Fruit fly (Drosophila melanogaster) whole organism, wandering third instar larva: Measurements from ENCODE around the gene CG32278.
A peak's percentile ranks its signal among the peaks of the same experiment; 100 is the strongest.

Source experiments
- Abd-B ChIP-seq: fragments of >200 bp; optimal IDR thresholded peaks from 2 replicates; lab custom pipeline; 2017; ENCODE audit warnings: missing biosample characterization, missing genetic modification characterization
- CG32264 ChIP-seq: fragments of 200-800 bp; sonication (Bioruptor generic); optimal IDR thresholded peaks from 2 replicates; lab custom pipeline; 2016; ENCODE audit warnings: missing biosample characterization, missing genetic modification characterization
- CG9705 ChIP-seq: fragments of 200-800 bp; sonication (Bioruptor generic); optimal IDR thresholded peaks from 2 replicates; lab custom pipeline; 2018; ENCODE audit warnings: missing biosample characterization, mild to moderate bottlenecking, missing genetic modification characterization
- CrebA ChIP-seq: fragments of 200-800 bp; sonication (Bioruptor generic); optimal IDR thresholded peaks from 2 replicates; lab custom pipeline; 2016; ENCODE audit warnings: missing biosample characterization, mild to moderate bottlenecking, missing genetic modification characterization, borderline replicate concordance
- Dfd ChIP-seq: fragments of >200 bp; optimal IDR thresholded peaks from 2 replicates; lab custom pipeline; 2017; ENCODE audit warnings: missing biosample characterization, missing genetic modification characterization
- Dif ChIP-seq: fragments of 200-275, 200-300 bp; sonication (Bioruptor generic); optimal IDR thresholded peaks from 2 replicates; lab custom pipeline; 2018; ENCODE audit warnings: missing biosample characterization, missing genetic modification characterization; ENCODE audit not compliant: partially characterized antibody
- GATAd ChIP-seq: sonication (Bioruptor generic); optimal IDR thresholded peaks from 2 replicates; lab custom pipeline; 2016; ENCODE audit warnings: missing biosample characterization, missing genetic modification characterization
- HLH106 ChIP-seq: fragments of 200-800 bp; optimal IDR thresholded peaks from 3 replicates; lab custom pipeline; 2019; ENCODE audit warnings: missing biosample characterization, mild to moderate bottlenecking, missing genetic modification characterization, moderate library complexity
- Hnf4 ChIP-seq: fragments of 200-800 bp; sonication (Bioruptor generic); optimal IDR thresholded peaks from 2 replicates; lab custom pipeline; 2016; ENCODE audit warnings: missing biosample characterization, mild to moderate bottlenecking, missing genetic modification characterization
- Hr83 ChIP-seq: fragments of 200-300 bp; sonication (Bioruptor generic); optimal IDR thresholded peaks from 2 replicates; lab custom pipeline; 2016; ENCODE audit warnings: missing biosample characterization, mild to moderate bottlenecking, missing genetic modification characterization, moderate library complexity; ENCODE audit not compliant: poor library complexity, severe bottlenecking
- N ChIP-seq: fragments of >200 bp; optimal IDR thresholded peaks from 2 replicates; lab custom pipeline; 2018; ENCODE audit warnings: missing biosample characterization, missing external identifiers, missing genetic modification characterization
- OdsH ChIP-seq: fragments of 200-800 bp; sonication (Bioruptor generic); optimal IDR thresholded peaks from 2 replicates; lab custom pipeline; 2016; ENCODE audit warnings: missing biosample characterization, mild to moderate bottlenecking, missing genetic modification characterization
- Rel ChIP-seq, 2 experiments: fragments of 200-800 bp; sonication (Bioruptor generic) in 1 of 2; optimal IDR thresholded peaks; 2 replicates in 1 of 2; 3 replicates in 1 of 2; lab custom pipeline; 2016 to 2019; ENCODE audit warnings: mild to moderate bottlenecking in 2 of 2, missing biosample characterization in 2 of 2, missing genetic modification characterization in 2 of 2, moderate library complexity in 1 of 2
- Sp1 ChIP-seq: fragments of 200-800 bp; sonication (Bioruptor generic); optimal IDR thresholded peaks from 3 replicates; lab custom pipeline; 2019; ENCODE audit warnings: missing biosample characterization, mild to moderate bottlenecking, missing genetic modification characterization, moderate library complexity
- br ChIP-seq: fragments of 200-800 bp; sonication (Bioruptor generic); optimal IDR thresholded peaks from 2 replicates; lab custom pipeline; 2016; ENCODE audit warnings: missing biosample characterization, missing genetic modification characterization
- brk ChIP-seq: fragments of 200-800 bp; sonication (Bioruptor generic); optimal IDR thresholded peaks from 2 replicates; lab custom pipeline; 2016; ENCODE audit warnings: missing biosample characterization, mild to moderate bottlenecking, missing genetic modification characterization
- dl ChIP-seq, 2 experiments: fragments of 175-275, 200-275 bp in 1 of 2; fragments of 200-275 bp in 1 of 2; sonication (Bioruptor generic); optimal IDR thresholded peaks; lab custom pipeline; 2018; ENCODE audit warnings: mild to moderate bottlenecking in 2 of 2, missing biosample characterization in 2 of 2, missing genetic modification characterization in 2 of 2, moderate library complexity in 2 of 2; ENCODE audit not compliant: partially characterized antibody in 2 of 2, insufficient read depth in 1 of 2
- dmrt93B ChIP-seq: fragments of 200-800 bp; sonication (Bioruptor generic); optimal IDR thresholded peaks from 2 replicates; lab custom pipeline; 2018; ENCODE audit warnings: missing biosample characterization, mild to moderate bottlenecking, missing genetic modification characterization
- dsf ChIP-seq: sonication (Bioruptor generic); optimal IDR thresholded peaks from 2 replicates; lab custom pipeline; 2016; ENCODE audit warnings: missing biosample characterization, missing genetic modification characterization, borderline replicate concordance
- ey ChIP-seq: fragments of 200-800 bp; sonication (Bioruptor generic); optimal IDR thresholded peaks from 2 replicates; lab custom pipeline; 2016; ENCODE audit warnings: missing biosample characterization, missing genetic modification characterization
- foxo ChIP-seq, 2 experiments: fragments of 200-800 bp; sonication (Bioruptor generic); optimal IDR thresholded peaks; 2 replicates in 1 of 2; 3 replicates in 1 of 2; lab custom pipeline; 2016 to 2017; ENCODE audit warnings: missing biosample characterization in 2 of 2, missing genetic modification characterization in 2 of 2
- fru ChIP-seq: fragments of 200-800 bp; sonication (Bioruptor generic); optimal IDR thresholded peaks from 3 replicates; lab custom pipeline; 2016; ENCODE audit warnings: missing biosample characterization, mild to moderate bottlenecking, missing genetic modification characterization
- h ChIP-seq: fragments of 200-800 bp; sonication (Bioruptor generic); optimal IDR thresholded peaks from 3 replicates; lab custom pipeline; 2016; ENCODE audit warnings: missing biosample characterization, mild to moderate bottlenecking, missing genetic modification characterization
- jim ChIP-seq: fragments of 175-275, 200-325 bp; sonication (Bioruptor generic); optimal IDR thresholded peaks from 2 replicates; lab custom pipeline; 2016; ENCODE audit warnings: missing biosample characterization, mild to moderate bottlenecking, missing genetic modification characterization
- lola ChIP-seq: fragments of >200 bp; optimal IDR thresholded peaks from 2 replicates; lab custom pipeline; 2017; ENCODE audit warnings: missing biosample characterization, missing genetic modification characterization
- psq ChIP-seq: fragments of 200-800 bp; sonication (Bioruptor generic); optimal IDR thresholded peaks from 3 replicates; lab custom pipeline; 2017; ENCODE audit warnings: missing biosample characterization, mild to moderate bottlenecking, missing genetic modification characterization, moderate library complexity
- rgr ChIP-seq: fragments of 200-800 bp; sonication (Bioruptor generic); optimal IDR thresholded peaks from 3 replicates; lab custom pipeline; 2016; ENCODE audit warnings: missing biosample characterization, mild to moderate bottlenecking, missing genetic modification characterization
- sage ChIP-seq: fragments of 200-800 bp; sonication (Bioruptor generic); optimal IDR thresholded peaks from 2 replicates; lab custom pipeline; 2016; ENCODE audit warnings: missing biosample characterization, mild to moderate bottlenecking, missing genetic modification characterization
- sv ChIP-seq: fragments of 200-800 bp; sonication (Bioruptor generic); optimal IDR thresholded peaks from 3 replicates; lab custom pipeline; 2016; ENCODE audit warnings: missing biosample characterization, missing genetic modification characterization
- tai ChIP-seq: sonication (Bioruptor generic); optimal IDR thresholded peaks from 2 replicates; lab custom pipeline; 2016; ENCODE audit warnings: missing biosample characterization, missing genetic modification characterization
- woc ChIP-seq: sonication (Bioruptor generic); optimal IDR thresholded peaks from 2 replicates; lab custom pipeline; 2016; ENCODE audit warnings: missing biosample characterization, mild to moderate bottlenecking, missing genetic modification characterization

The CG32278 gene

dm6 chr3L:3162584-3162983 lies 6.5 kb upstream of the CG32278 start:
- TF ChIP-seq psq (GFP tag; lab: Kevin White, UChicago) (no peak), Rel (GFP tag; optimal IDR thresholded peaks at IDR 0.05; lab: Kevin White, UChicago) (no peak), Rel (tag; optimal IDR thresholded peaks at IDR 0.05; lab: Kevin White, UChicago) (no peak), Sp1 (GFP tag; lab: Kevin White, UChicago) (no peak), rgr (GFP tag; lab: Kevin White, UChicago) (no peak), OdsH (GFP tag; lab: Kevin White, UChicago) (no peak), Hr83 (no peak), ey (no peak)

DNA sequence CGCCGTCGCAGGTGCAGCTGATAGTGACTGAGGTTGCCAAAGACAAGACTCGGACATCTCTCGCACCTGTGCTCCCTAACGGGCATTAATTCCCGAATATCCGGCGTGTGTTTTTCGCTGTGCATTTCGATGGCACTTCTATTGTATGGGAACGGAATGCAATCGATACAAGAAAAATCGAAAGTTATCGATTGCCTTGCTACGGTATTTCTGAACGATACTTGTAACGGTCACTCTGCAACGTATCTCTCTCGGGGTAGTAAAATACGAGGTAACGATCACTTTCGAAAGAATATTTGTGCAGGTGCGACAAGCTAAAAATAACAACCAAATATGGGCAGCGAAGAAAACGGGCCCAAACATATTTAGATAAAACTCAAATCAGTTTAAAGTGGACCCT lies 4.1 kb upstream of the CG32278 start, which contains the start of gene CG32280:
Gene CG32280 (plus strand): TSS at position 231 of the 400 bp plus-strand sequence.
- peak; percentile 17 for TF ChIP-seq Hr83
- TF ChIP-seq woc (GFP tag; lab: Kevin White, UChicago), result peak; percentile 27
- TF ChIP-seq Sp1 (GFP tag; lab: Kevin White, UChicago), result peak; percentile 15
- TF ChIP-seq ey, result no peak
- no peak for TF ChIP-seq Dif (GFP tag; lab: Kevin White, UChicago)
- peak; percentile 7 for TF ChIP-seq HLH106
- TF ChIP-seq br (GFP tag; lab: Kevin White, UChicago), result no peak
- no peak for TF ChIP-seq Rel (GFP tag; optimal IDR thresholded peaks at IDR 0.05; lab: Kevin White, UChicago)
- peak; percentile 53 for TF ChIP-seq Rel (tag; optimal IDR thresholded peaks at IDR 0.05; lab: Kevin White, UChicago)
- no peak for TF ChIP-seq sage (GFP tag; lab: Kevin White, UChicago)
- peak; percentile 66 for TF ChIP-seq h (GFP tag; lab: Kevin White, UChicago)
- TF ChIP-seq CG9705, result no peak
- TF ChIP-seq Abd-B (GFP tag; lab: Kevin White, UChicago), result no peak
- no peak for TF ChIP-seq sv (GFP tag; lab: Kevin White, UChicago)
- no peak for TF ChIP-seq GATAd (GFP tag; lab: Kevin White, UChicago)
- no peak for TF ChIP-seq dl (GFP tag; optimal IDR thresholded peaks at IDR 0.05; lab: Kevin White, UChicago; ENCODE audit: insufficient read depth in 1 of 2, partially characterized antibody in 2 of 2)
- TF ChIP-seq fru (GFP tag; lab: Kevin White, UChicago), result no peak
- no peak for TF ChIP-seq tai (GFP tag; lab: Kevin White, UChicago)
- peak in 1 of 2 experiments; percentile 41 for TF ChIP-seq foxo (GFP tag; optimal IDR thresholded peaks at IDR 0.05; lab: Kevin White, UChicago)
- no peak for TF ChIP-seq lola (GFP tag; lab: Kevin White, UChicago)
- TF ChIP-seq OdsH (GFP tag; lab: Kevin White, UChicago), result peak; percentile 6
- no peak for TF ChIP-seq brk (GFP tag; lab: Kevin White, UChicago)
- peak; percentile 23 for TF ChIP-seq rgr (GFP tag; lab: Kevin White, UChicago)
- no peak for TF ChIP-seq CG32264
- no peak for TF ChIP-seq N (GFP tag; lab: Kevin White, UChicago)
- no peak for TF ChIP-seq jim
- TF ChIP-seq CrebA, result no peak
- TF ChIP-seq dsf, result no peak
- TF ChIP-seq dmrt93B, result no peak
- no peak for TF ChIP-seq psq (GFP tag; lab: Kevin White, UChicago)
- no peak for TF ChIP-seq Hnf4 (GFP tag; lab: Kevin White, UChicago)
- no peak for TF ChIP-seq Dfd (GFP tag; lab: Kevin White, UChicago)
- TF ChIP-seq, all 38 proteins: peak for 9

dm6 chr3L:3165399-3165798 lies 3.7 kb upstream of the CG32278 start:
- TF ChIP-seq Dif (GFP tag; lab: Kevin White, UChicago) (peak; percentile 13), OdsH (GFP tag; lab: Kevin White, UChicago) (no peak), psq (GFP tag; lab: Kevin White, UChicago) (no peak)

DNA sequence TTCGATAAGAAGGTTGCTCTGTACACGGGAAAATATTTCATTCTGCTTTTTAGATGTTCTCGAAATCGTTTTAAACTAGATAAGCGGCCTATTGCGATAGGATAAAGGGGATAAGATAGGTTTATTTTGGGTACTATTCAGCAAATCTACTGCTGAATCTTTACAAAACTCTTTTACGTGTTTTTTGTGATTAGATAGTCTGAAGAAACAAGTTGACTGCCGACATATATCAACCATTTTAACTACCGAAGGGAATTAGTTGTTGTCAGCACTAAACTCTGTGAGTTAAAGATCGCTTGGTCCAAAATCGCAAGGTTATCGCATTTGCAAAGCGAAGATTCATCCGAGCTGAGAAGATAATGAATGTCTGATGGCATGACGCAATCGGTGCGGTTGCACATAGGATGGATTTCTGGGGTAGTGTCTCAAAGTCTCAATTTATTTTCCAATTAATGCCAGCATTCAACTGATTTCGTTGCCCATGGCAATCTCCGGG lies 2.8 kb upstream of the CG32278 start, which contains the start of gene Asciz:
Gene Asciz (minus strand): TSS at position 51 of the 496 bp plus-strand sequence.
- TF ChIP-seq N (GFP tag; lab: Kevin White, UChicago), result no peak
- TF ChIP-seq Hnf4 (GFP tag; lab: Kevin White, UChicago), result no peak
- no peak for TF ChIP-seq ey
- TF ChIP-seq, all 38 proteins: peak for 0
